Fruit fly (Drosophila melanogaster): ENCODE measurements around the gene Cisd2.

Cisd2 gene

dm6 chr3R:29210542-29211393, 12.5 kb downstream of the Cisd2 start:
- no peak for TF ChIP-seq Myc (optimal IDR thresholded peaks at IDR 0.05)
- TF ChIP-seq insv (optimal IDR thresholded peaks at IDR 0.05), result no peak
- no peak for TF ChIP-seq psq (optimal IDR thresholded peaks at IDR 0.05)
- no peak for TF ChIP-seq Sin3A (optimal IDR thresholded peaks at IDR 0.05)

DNA sequence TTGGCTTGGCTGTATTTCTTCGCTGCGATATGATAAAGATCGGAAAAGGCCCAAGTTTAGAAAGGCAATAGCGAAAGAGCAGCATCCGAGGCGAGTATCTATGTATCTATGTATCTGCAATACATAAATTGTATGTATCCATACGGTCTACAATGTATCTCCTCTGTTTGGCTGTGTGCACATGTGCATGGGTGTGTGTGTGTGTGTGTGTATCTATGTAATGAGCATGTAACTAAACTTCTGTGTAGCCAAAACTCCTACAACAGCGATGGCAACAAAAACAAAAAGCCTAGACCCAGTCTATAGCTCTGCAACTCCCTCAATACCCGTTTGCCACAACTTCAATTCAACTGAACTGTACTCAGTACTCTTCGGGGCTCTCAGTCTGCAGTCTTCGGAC, 13.1 kb downstream of the Cisd2 start:
- TF ChIP-seq ttk (optimal IDR thresholded peaks at IDR 0.05) (no peak), h (optimal IDR thresholded peaks at IDR 0.05) (no peak), insv (optimal IDR thresholded peaks at IDR 0.05) (no peak), Myc (optimal IDR thresholded peaks at IDR 0.05) (no peak), Sin3A (optimal IDR thresholded peaks at IDR 0.05) (no peak), psq (optimal IDR thresholded peaks at IDR 0.05) (no peak)

DNA sequence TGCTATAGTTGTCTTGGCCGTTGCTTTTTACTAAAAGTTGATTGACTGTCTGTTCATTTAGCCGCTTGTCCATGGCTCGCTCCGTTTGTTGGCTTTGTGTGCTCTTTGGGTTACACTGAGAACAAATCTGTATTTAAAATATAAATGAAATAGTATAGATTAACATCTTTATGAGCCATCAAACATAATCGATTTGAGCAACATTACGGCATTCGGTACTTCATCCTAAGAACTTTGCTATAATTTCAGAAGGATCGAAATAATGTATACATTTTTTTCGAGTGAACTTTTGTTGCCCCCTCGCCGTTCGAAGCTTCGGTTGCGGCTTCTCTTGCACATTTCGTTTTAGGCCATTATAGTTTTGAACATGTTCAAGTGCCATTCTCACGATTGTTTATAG, 15.2 kb downstream of the Cisd2 start:
- TF ChIP-seq psq (optimal IDR thresholded peaks at IDR 0.05) (no peak), Myc (optimal IDR thresholded peaks at IDR 0.05) (no peak), insv (optimal IDR thresholded peaks at IDR 0.05) (no peak), Sin3A (optimal IDR thresholded peaks at IDR 0.05) (no peak), h (optimal IDR thresholded peaks at IDR 0.05) (no peak)

DNA sequence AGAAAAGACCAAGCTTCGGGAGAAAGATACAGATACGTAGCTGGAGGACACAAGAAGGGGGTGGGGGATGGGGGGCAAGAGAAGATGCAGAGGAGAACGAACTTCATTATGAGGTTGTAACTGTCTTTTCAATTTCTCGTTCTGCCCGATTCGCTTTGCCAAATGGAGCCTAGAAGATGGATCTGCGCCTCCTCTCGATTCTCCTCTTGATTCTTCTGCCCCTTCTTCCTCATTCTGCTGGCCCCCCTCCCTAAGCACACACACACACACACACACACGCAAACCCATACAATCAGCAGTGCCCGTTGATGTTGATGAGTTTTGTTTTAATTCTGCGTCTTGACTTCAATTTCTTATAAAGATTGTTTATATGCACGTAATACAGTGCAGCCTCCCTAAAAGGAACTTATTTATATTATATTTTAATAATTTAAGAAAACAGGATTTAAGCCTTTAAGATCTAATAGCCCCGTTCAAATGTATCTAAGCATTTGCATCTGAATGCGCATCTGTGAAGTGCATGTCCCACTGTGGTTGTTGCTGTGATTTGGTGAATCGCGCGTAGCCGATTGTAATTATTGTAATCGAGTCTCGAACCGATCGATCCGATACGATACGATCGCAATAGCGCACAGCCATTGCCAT, 16.1 kb downstream of the Cisd2 start:
- TF ChIP-seq h (optimal IDR thresholded peaks at IDR 0.05), result no peak
- no peak for TF ChIP-seq insv (optimal IDR thresholded peaks at IDR 0.05)
- no peak for TF ChIP-seq Myc (optimal IDR thresholded peaks at IDR 0.05)
- TF ChIP-seq ttk (optimal IDR thresholded peaks at IDR 0.05), result no peak
- TF ChIP-seq psq (optimal IDR thresholded peaks at IDR 0.05), result no peak
- TF ChIP-seq Sin3A (optimal IDR thresholded peaks at IDR 0.05), result no peak

- TF ChIP-seq Sin3A (optimal IDR thresholded peaks at IDR 0.05) (no peak), Myc (optimal IDR thresholded peaks at IDR 0.05) (no peak), psq (optimal IDR thresholded peaks at IDR 0.05) (no peak), ttk (optimal IDR thresholded peaks at IDR 0.05) (no peak), h (optimal IDR thresholded peaks at IDR 0.05) (no peak), insv (optimal IDR thresholded peaks at IDR 0.05) (no peak)
These were observed 16.8 kb downstream of the Cisd2 start for dm6 chr3R:29206198-29207011.

DNA sequence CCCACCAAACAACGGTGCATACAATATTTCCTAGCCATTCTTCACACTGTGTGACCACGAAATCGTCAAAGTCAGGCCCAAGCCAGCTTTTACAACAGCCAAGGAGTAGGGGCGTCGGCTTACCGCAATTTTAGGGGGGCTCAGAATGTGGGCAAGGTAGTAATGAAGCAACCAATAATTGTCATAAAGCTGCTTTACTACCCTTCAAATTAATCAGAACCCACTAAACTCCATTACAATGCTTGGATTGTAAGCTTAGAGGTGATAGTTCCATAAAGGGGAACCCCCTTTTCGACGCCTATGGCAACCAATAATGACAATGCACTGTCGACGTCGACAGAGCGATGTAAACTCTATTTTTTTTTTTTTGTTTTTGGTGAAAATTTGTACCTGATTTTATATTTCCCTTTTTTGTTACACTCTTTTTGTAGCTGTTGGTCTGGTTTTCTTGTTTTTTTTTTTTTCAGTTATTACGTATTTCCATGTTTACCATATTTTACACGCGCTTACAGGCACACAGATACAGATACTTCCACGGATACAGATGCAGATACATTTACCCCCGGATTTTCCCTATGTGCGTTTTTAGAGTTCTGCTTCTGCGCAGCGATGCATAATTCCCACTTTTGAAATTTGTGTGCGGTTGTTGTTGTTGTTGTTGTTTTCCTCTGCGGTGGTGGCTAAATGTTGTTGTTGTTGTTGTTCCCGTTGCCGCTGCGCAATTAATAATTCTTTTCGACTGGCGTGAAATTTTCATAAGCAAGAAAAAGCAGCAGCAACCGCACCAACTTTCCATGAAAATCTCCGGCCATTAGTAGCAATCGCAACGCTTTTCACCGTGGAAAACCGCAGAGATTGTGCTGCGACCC, 18.4 kb downstream of the Cisd2 start:
- no peak for TF ChIP-seq Sin3A (optimal IDR thresholded peaks at IDR 0.05)
- TF ChIP-seq h (optimal IDR thresholded peaks at IDR 0.05), result no peak
- no peak for TF ChIP-seq psq (optimal IDR thresholded peaks at IDR 0.05)
- no peak for TF ChIP-seq ttk (optimal IDR thresholded peaks at IDR 0.05)
- no peak for TF ChIP-seq Myc (optimal IDR thresholded peaks at IDR 0.05)
- no peak for TF ChIP-seq insv (optimal IDR thresholded peaks at IDR 0.05)

DNA sequence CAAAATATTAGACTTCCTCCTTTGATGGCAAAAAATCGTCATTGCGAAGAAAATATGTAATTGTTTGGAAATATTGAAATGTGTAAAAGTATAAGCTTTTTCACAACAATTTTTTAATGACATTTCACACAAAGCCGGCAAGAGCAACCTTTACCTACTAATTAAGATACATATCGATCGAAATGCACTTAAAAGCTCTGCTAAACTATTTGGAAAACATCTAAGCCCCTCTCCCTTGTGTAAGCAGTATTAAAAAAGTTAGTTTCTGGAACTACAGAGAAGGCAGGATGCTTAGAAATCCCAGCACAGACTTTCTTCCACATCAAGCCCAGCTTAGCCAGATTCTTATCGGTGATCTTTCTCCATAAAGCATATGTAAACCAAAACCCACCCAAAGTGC, 19.2 kb downstream of the Cisd2 start, which contains the start of gene Cyt-c1L:
Gene Cyt-c1L, minus strand, starts transcription at position 101 of the 400 bp plus-strand sequence.
- TF ChIP-seq Myc (optimal IDR thresholded peaks at IDR 0.05), result no peak
- TF ChIP-seq insv (optimal IDR thresholded peaks at IDR 0.05), result no peak
- no peak for TF ChIP-seq psq (optimal IDR thresholded peaks at IDR 0.05)
- no peak for TF ChIP-seq ttk (optimal IDR thresholded peaks at IDR 0.05)
- TF ChIP-seq Sin3A (optimal IDR thresholded peaks at IDR 0.05), result no peak
- no peak for TF ChIP-seq h (optimal IDR thresholded peaks at IDR 0.05)

- TF ChIP-seq Myc (optimal IDR thresholded peaks at IDR 0.05), result no peak
- no peak for TF ChIP-seq Sin3A (optimal IDR thresholded peaks at IDR 0.05)
- TF ChIP-seq ttk (optimal IDR thresholded peaks at IDR 0.05), result no peak
- no peak for TF ChIP-seq psq (optimal IDR thresholded peaks at IDR 0.05)
- no peak for TF ChIP-seq insv (optimal IDR thresholded peaks at IDR 0.05)
- TF ChIP-seq h (optimal IDR thresholded peaks at IDR 0.05), result no peak
These were observed 20.8 kb downstream of the Cisd2 start, which contains the start of gene Mesh1 for dm6 chr3R:29202418-29202817. Gene Mesh1 (minus strand): TSS chr3R:29202525.

dm6 chr3R:29199807-29200693, 23.2 kb downstream of the Cisd2 start, which contains the start of gene CG11899:
Gene CG11899 (plus strand): TSS chr3R:29200454.
- TF ChIP-seq insv (optimal IDR thresholded peaks at IDR 0.05), result no peak
- no peak for TF ChIP-seq psq (optimal IDR thresholded peaks at IDR 0.05)
- TF ChIP-seq Myc (optimal IDR thresholded peaks at IDR 0.05), result no peak
- no peak for TF ChIP-seq ttk (optimal IDR thresholded peaks at IDR 0.05)
- no peak for TF ChIP-seq Sin3A (optimal IDR thresholded peaks at IDR 0.05)
- no peak for TF ChIP-seq h (optimal IDR thresholded peaks at IDR 0.05)

DNA sequence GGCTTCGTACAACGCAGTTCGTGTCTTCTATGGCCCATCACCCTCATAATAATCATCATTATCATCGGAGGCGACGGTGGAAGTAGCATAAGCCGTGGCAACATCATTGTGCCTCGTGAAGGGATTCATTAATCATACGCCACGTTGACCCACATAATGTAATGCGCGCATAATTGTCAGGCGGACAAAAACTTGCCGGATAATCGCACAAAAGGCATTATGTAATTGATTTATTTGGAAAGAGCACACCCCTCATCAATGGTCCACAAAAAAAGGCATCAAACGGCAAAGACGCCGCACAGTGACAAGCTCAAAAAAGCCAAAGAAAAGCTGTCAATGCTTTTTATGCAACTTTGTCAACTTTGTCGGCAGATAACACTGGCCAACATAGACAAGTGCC, 24.9 kb downstream of the Cisd2 start:
- TF ChIP-seq insv (optimal IDR thresholded peaks at IDR 0.05), result no peak
- TF ChIP-seq h (optimal IDR thresholded peaks at IDR 0.05), result no peak
- TF ChIP-seq ttk (optimal IDR thresholded peaks at IDR 0.05), result no peak
- TF ChIP-seq Sin3A (optimal IDR thresholded peaks at IDR 0.05), result no peak

Measured in Kc167 (cell line).